Fruit fly (Drosophila melanogaster): ENCODE data around the gene CG15760.

Gene CG15760

DNA sequence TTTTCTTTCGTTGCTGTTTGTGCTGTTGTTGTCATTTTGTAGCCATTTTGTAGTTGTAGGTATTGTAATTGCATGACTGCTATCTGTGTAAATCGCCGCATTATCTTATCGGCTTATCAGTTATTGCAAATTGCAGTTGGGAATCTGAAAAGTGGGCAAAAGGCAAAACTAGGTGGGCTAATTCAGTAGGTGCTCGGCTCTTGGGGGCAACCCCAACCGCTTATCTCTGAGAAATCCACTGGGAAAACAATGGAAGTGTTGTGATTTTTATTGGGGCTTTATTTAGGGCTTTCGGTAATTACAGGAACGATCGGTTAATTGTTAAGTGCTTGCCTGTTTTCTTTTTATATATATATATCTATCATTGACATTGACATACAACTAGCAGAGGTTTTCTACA lies 18.3 kb upstream of the CG15760 start:
- no peak for TF ChIP-seq h (optimal IDR thresholded peaks at IDR 0.05)
- TF ChIP-seq Sin3A (optimal IDR thresholded peaks at IDR 0.05) = no peak

DNA sequence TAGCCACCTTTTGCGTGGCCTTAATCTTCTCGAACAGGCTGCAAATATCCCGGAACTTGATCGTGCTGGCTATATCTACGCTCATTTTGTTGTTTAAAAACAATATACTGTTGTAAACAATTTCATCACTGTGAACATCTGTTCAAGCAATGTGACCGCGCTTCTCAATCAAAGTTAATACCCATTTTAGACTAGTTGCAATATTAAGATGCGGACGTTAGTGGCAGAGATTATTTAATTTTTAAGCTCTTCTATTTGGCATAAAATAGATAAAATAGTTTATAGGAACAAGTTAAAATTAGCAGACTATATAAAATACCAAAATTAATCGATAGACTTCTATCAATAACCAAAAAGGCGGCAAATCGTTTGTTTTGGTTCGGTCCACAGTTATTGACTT lies 1.8 kb upstream of the CG15760 start, which contains the start of the genes DNAlig4 and CG11164:
TSS of gene DNAlig4 (minus strand) at position 156 of the 400 bp plus-strand sequence.
TSS of gene CG11164 (plus strand) at position 359 of the 400 bp plus-strand sequence.
- no peak for TF ChIP-seq psq (optimal IDR thresholded peaks at IDR 0.05)
- TF ChIP-seq Sin3A (optimal IDR thresholded peaks at IDR 0.05) = no peak
- TF ChIP-seq insv (optimal IDR thresholded peaks at IDR 0.05) = no peak
- TF ChIP-seq h (optimal IDR thresholded peaks at IDR 0.05) = no peak
- TF ChIP-seq ttk (optimal IDR thresholded peaks at IDR 0.05) = no peak
- TF ChIP-seq Myc (optimal IDR thresholded peaks at IDR 0.05) = no peak

DNA sequence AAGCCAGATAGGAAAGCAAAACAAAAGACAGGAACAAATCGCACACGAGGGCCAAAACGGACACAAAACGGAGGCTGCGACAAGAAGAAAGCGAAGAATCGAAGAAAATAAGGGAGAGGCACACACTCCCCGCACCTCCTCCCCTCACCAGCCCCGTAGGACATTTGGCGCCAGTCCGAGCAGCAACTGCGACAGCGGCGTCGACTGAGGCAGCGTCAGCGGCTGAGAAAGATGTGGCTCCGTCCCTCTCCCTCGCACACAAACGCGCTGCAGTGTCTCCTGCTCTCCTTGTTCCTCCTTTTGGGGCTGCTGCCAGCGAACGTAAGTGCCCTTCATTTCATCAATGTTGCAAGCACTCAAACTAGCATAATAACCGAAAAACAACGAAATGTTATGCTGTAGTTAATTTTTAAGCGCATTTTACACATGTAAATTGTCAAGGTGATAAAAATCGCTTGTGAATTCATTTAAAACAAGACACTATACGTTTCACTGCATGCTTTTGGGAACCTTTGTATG lies 889 bp downstream of the CG15760 start:
- no peak for TF ChIP-seq Myc (optimal IDR thresholded peaks at IDR 0.05)
- TF ChIP-seq insv (optimal IDR thresholded peaks at IDR 0.05) = no peak
- TF ChIP-seq psq (optimal IDR thresholded peaks at IDR 0.05) = no peak
- no peak for TF ChIP-seq h (optimal IDR thresholded peaks at IDR 0.05)
- TF ChIP-seq ttk (optimal IDR thresholded peaks at IDR 0.05) = no peak
- TF ChIP-seq Sin3A (optimal IDR thresholded peaks at IDR 0.05) = no peak

DNA sequence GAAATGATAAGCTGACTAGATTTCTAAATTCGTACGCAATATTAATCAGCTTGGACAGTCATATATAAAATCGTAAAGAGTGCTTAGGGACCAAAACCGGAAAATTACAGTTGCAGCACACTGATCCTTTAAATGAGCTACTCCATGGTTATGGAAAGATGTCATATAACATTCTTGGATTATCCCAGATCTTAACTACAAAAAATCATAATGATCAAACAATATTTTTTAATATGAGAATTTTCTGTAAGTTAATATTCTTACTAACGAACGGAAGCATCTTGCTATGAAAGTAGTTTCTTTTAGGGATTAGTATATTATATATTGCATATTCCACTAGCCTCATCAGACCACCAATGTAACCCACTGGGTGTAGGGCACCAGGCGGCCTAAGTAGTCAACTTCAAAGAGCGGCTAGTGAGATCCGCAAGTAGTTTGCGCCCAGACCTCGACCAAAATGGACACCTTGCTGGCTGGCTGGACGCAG lies 7.0 kb downstream of the CG15760 start, which contains the start of gene CG11162:
TSS of gene CG11162 (plus strand) at position 437 of the 487 bp plus-strand sequence.
- TF ChIP-seq Myc (optimal IDR thresholded peaks at IDR 0.05) (no peak), insv (optimal IDR thresholded peaks at IDR 0.05) (no peak), Sin3A (optimal IDR thresholded peaks at IDR 0.05) (no peak), psq (optimal IDR thresholded peaks at IDR 0.05) (no peak), h (optimal IDR thresholded peaks at IDR 0.05) (no peak), ttk (optimal IDR thresholded peaks at IDR 0.05) (no peak)

dm6 chrX:13677970-13678490 lies 8.5 kb downstream of the CG15760 start:
- TF ChIP-seq ttk (optimal IDR thresholded peaks at IDR 0.05) = no peak
- no peak for TF ChIP-seq Sin3A (optimal IDR thresholded peaks at IDR 0.05)
- TF ChIP-seq h (optimal IDR thresholded peaks at IDR 0.05) = no peak
- no peak for TF ChIP-seq Myc (optimal IDR thresholded peaks at IDR 0.05)
- TF ChIP-seq psq (optimal IDR thresholded peaks at IDR 0.05) = no peak
- TF ChIP-seq insv (optimal IDR thresholded peaks at IDR 0.05) = no peak

DNA sequence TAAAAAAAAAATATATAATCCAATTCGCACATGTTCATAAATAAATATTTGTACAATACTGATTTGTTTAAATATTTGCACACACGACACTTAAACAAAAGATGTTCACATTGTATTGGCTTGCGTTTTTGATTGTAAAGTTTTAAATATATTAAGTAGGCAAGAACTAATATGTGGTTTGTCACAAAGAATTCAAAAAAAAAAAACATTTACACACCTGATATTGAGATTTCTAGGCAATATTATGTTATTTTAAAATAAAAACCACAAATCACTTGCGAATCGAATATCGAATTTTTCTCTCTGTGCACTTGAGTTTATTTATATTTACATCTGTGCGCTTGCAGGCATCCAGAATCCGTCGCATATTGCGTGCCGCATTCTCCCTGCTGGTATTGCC lies 10.1 kb downstream of the CG15760 start:
- TF ChIP-seq Sin3A (optimal IDR thresholded peaks at IDR 0.05) = no peak
- no peak for TF ChIP-seq h (optimal IDR thresholded peaks at IDR 0.05)
- no peak for TF ChIP-seq psq (optimal IDR thresholded peaks at IDR 0.05)
- no peak for TF ChIP-seq ttk (optimal IDR thresholded peaks at IDR 0.05)
- TF ChIP-seq Myc (optimal IDR thresholded peaks at IDR 0.05) = no peak
- TF ChIP-seq insv (optimal IDR thresholded peaks at IDR 0.05) = no peak

- TF ChIP-seq psq (optimal IDR thresholded peaks at IDR 0.05) = no peak
- TF ChIP-seq ttk (optimal IDR thresholded peaks at IDR 0.05) = no peak
- TF ChIP-seq h (optimal IDR thresholded peaks at IDR 0.05) = no peak
- TF ChIP-seq insv (optimal IDR thresholded peaks at IDR 0.05) = no peak
- TF ChIP-seq Sin3A (optimal IDR thresholded peaks at IDR 0.05) = no peak
- no peak for TF ChIP-seq Myc (optimal IDR thresholded peaks at IDR 0.05)
These were observed 10.8 kb downstream of the CG15760 start, which contains the start of gene CG12177 for dm6 chrX:13680262-13680661. Gene CG12177 (minus strand): TSS chrX:13680500.

dm6 chrX:13681906-13682305 lies 12.4 kb downstream of the CG15760 start:
- TF ChIP-seq Myc (optimal IDR thresholded peaks at IDR 0.05) = no peak
- TF ChIP-seq insv (optimal IDR thresholded peaks at IDR 0.05) = no peak
- TF ChIP-seq psq (optimal IDR thresholded peaks at IDR 0.05) = no peak
- no peak for TF ChIP-seq ttk (optimal IDR thresholded peaks at IDR 0.05)
- TF ChIP-seq Sin3A (optimal IDR thresholded peaks at IDR 0.05) = no peak

- TF ChIP-seq psq (optimal IDR thresholded peaks at IDR 0.05) (no peak), Sin3A (optimal IDR thresholded peaks at IDR 0.05) (no peak), h (optimal IDR thresholded peaks at IDR 0.05) (no peak), insv (optimal IDR thresholded peaks at IDR 0.05) (no peak), ttk (optimal IDR thresholded peaks at IDR 0.05) (no peak), Myc (optimal IDR thresholded peaks at IDR 0.05) (no peak)
These were observed 13.2 kb downstream of the CG15760 start, which contains the start of gene CG11158 for dm6 chrX:13682652-13683051. Gene CG11158 (plus strand): TSS chrX:13682952.

- TF ChIP-seq Sin3A (optimal IDR thresholded peaks at IDR 0.05) = no peak
- no peak for TF ChIP-seq insv (optimal IDR thresholded peaks at IDR 0.05)
- no peak for TF ChIP-seq Myc (optimal IDR thresholded peaks at IDR 0.05)
- no peak for TF ChIP-seq psq (optimal IDR thresholded peaks at IDR 0.05)
- TF ChIP-seq h (optimal IDR thresholded peaks at IDR 0.05) = no peak
- TF ChIP-seq ttk (optimal IDR thresholded peaks at IDR 0.05) = no peak
These were observed 22.5 kb downstream of the CG15760 start, which contains the start of gene Nna1 for dm6 chrX:13691992-13692391. Gene Nna1 (plus strand): TSS chrX:13692292.

dm6 chrX:13698717-13699427 lies 29.4 kb downstream of the CG15760 start:
- TF ChIP-seq Sin3A (optimal IDR thresholded peaks at IDR 0.05) = no peak
- no peak for TF ChIP-seq Myc (optimal IDR thresholded peaks at IDR 0.05)

DNA sequence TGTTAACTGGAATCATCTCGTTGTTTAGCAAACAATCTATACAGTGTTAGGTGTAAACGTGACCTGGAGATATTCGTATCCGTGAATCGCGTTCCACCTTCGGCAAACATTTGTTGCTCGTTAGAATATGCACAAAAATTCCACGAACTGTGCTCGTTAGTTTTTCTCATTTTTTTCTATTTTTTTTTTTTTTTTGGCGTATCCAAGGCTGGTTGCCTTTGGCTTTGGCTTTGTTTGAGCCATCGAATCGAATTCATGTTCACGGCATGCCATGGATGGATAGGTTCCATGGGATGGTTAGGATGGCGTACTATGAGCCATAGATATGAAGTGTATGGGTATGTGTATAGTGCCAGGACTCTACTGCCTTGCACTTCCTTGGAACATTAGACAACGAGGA lies 30.2 kb downstream of the CG15760 start:
- TF ChIP-seq insv (optimal IDR thresholded peaks at IDR 0.05) (no peak), Sin3A (optimal IDR thresholded peaks at IDR 0.05) (no peak), psq (optimal IDR thresholded peaks at IDR 0.05) (no peak), ttk (optimal IDR thresholded peaks at IDR 0.05) (no peak), Myc (optimal IDR thresholded peaks at IDR 0.05) (no peak), h (optimal IDR thresholded peaks at IDR 0.05) (no peak)
